Fruit fly (Drosophila melanogaster) whole organism, embryonic: Measurements from ENCODE around the gene AGO2.

Experiments used
- Atf3 ChIP-seq: fragments of 200-800 bp; sonication (Bioruptor generic); optimal IDR thresholded peaks from 3 replicates; lab custom pipeline; 2016; ENCODE audit warnings: missing biosample characterization, missing genetic modification characterization
- CG12071 ChIP-seq: fragments of 200-800 bp; sonication (Bioruptor generic); optimal IDR thresholded peaks from 3 replicates; lab custom pipeline; 2018; ENCODE audit warnings: missing biosample characterization, mild to moderate bottlenecking, missing genetic modification characterization
- CG12391 ChIP-seq: fragments of 200-800 bp; sonication (Bioruptor generic); optimal IDR thresholded peaks from 3 replicates; lab custom pipeline; 2018; ENCODE audit warnings: missing biosample characterization, mild to moderate bottlenecking, missing genetic modification characterization, moderate library complexity
- CG13296 ChIP-seq: fragments of 200-800 bp; sonication (Bioruptor generic); optimal IDR thresholded peaks from 3 replicates; lab custom pipeline; 2018; ENCODE audit warnings: missing biosample characterization, mild to moderate bottlenecking, missing genetic modification characterization
- CG13424 ChIP-seq: fragments of 200-800 bp; sonication (Bioruptor generic); optimal IDR thresholded peaks from 2 replicates; lab custom pipeline; 2019; ENCODE audit warnings: missing biosample characterization, mild to moderate bottlenecking, missing genetic modification characterization, moderate library complexity
- CG15601 ChIP-seq: fragments of 200-800 bp; sonication (Bioruptor generic); optimal IDR thresholded peaks from 3 replicates; lab custom pipeline; 2019; ENCODE audit warnings: missing biosample characterization, mild to moderate bottlenecking, missing genetic modification characterization, moderate library complexity
- CG16863 ChIP-seq: fragments of 200-800 bp; sonication (Bioruptor generic); optimal IDR thresholded peaks from 3 replicates; lab custom pipeline; 2016; ENCODE audit warnings: missing biosample characterization, missing genetic modification characterization
- CG17186 ChIP-seq: fragments of 200-800 bp; sonication (Bioruptor generic); optimal IDR thresholded peaks from 3 replicates; lab custom pipeline; 2017; ENCODE audit warnings: missing biosample characterization, missing genetic modification reagents, missing genetic modification characterization
- CG2199 ChIP-seq: fragments of 200-800 bp; sonication (Bioruptor generic); IDR thresholded peaks from 3 replicates; pipeline ENCODE4 v1.3.6; 2022; ENCODE audit warnings: missing biosample characterization, missing genetic modification characterization
- CG31224 ChIP-seq: fragments of 200-800 bp; sonication (Bioruptor generic); IDR thresholded peaks from 2 replicates; pipeline ENCODE4 v1.3.6; 2022; ENCODE audit warnings: missing biosample characterization, missing genetic modification characterization
- CG31441 ChIP-seq: fragments of 200-800 bp; sonication (Bioruptor generic); IDR thresholded peaks from 2 replicates; pipeline ENCODE4 v1.3.6; 2022; ENCODE audit warnings: missing biosample characterization, missing genetic modification characterization
- CG6689 ChIP-seq: fragments of 200-800 bp; sonication (Bioruptor generic); IDR thresholded peaks from 2 replicates; pipeline ENCODE4 v1.3.6; 2022; ENCODE audit warnings: missing biosample characterization, missing genetic modification characterization
- CG7928 ChIP-seq: fragments of 200-800 bp; sonication (Bioruptor generic); optimal IDR thresholded peaks from 2 replicates; lab custom pipeline; 2017; ENCODE audit warnings: missing biosample characterization, mild to moderate bottlenecking, missing genetic modification characterization
- CG9727 ChIP-seq: fragments of 200-800 bp; sonication (Bioruptor generic); optimal IDR thresholded peaks from 3 replicates; lab custom pipeline; 2017; ENCODE audit warnings: missing biosample characterization, mild to moderate bottlenecking, missing genetic modification characterization
- Dfd ChIP-seq, 2 experiments: fragments of >200 bp; optimal IDR thresholded peaks; 2 replicates each; lab custom pipeline; 2017; ENCODE audit warnings: missing biosample characterization in 2 of 2, missing genetic modification characterization in 2 of 2
- Dip3 ChIP-seq: fragments of 200-800 bp; sonication (Bioruptor generic); optimal IDR thresholded peaks from 3 replicates; lab custom pipeline; 2016; ENCODE audit warnings: missing biosample characterization, missing genetic modification characterization
- ERR ChIP-seq: fragments of 200-800 bp; sonication (Bioruptor generic); optimal IDR thresholded peaks from 2 replicates; lab custom pipeline; 2016; ENCODE audit warnings: missing biosample characterization, missing genetic modification characterization
- GATAe ChIP-seq: fragments of 200-800 bp; sonication (Bioruptor generic); conservative IDR thresholded peaks from 2 replicates; pipeline ENCODE4 v1.3.6; 2022; ENCODE audit warnings: missing biosample characterization, missing genetic modification characterization
- Hr39 ChIP-seq: fragments of >200 bp; optimal IDR thresholded peaks from 2 replicates; lab custom pipeline; 2017
- Hsf ChIP-seq: fragments of 200-800 bp; sonication (Bioruptor generic); optimal IDR thresholded peaks from 3 replicates; lab custom pipeline; 2016; ENCODE audit warnings: missing biosample characterization, missing genetic modification characterization
- Med ChIP-seq: fragments of 200-800 bp; sonication (Bioruptor generic); peaks from one replicate; lab custom pipeline; 2016; ENCODE audit warnings: missing biosample characterization, missing genetic modification characterization, mild to moderate bottlenecking, inconsistent platforms, moderate library complexity
- NC2β ChIP-seq: fragments of 200-800 bp; sonication (Bioruptor generic); optimal IDR thresholded peaks from 2 replicates; lab custom pipeline; 2016; ENCODE audit warnings: missing biosample characterization, missing genetic modification characterization
- NFAT ChIP-seq: fragments of 200-800 bp; sonication (Bioruptor generic); IDR thresholded peaks from 2 replicates; pipeline ENCODE4 v1.3.6; 2022; ENCODE audit warnings: missing biosample characterization, missing genetic modification characterization
- Pdp1 ChIP-seq, 2 experiments: fragments of 200-800 bp; sonication (Bioruptor generic); optimal IDR thresholded peaks; 3 replicates each; lab custom pipeline; 2016; ENCODE audit warnings: missing biosample characterization in 2 of 2, missing genetic modification characterization in 2 of 2, mild to moderate bottlenecking in 1 of 2, moderate library complexity in 1 of 2
- Rx ChIP-seq: fragments of 200-800 bp; sonication (Bioruptor generic); IDR thresholded peaks from 2 replicates; pipeline ENCODE4 v1.3.6; 2022; ENCODE audit warnings: missing biosample characterization, missing genetic modification characterization
- Sox100B ChIP-seq: fragments of 200-800 bp; sonication (Bioruptor generic); optimal IDR thresholded peaks from 3 replicates; lab custom pipeline; 2018; ENCODE audit warnings: missing biosample characterization, mild to moderate bottlenecking, missing genetic modification characterization
- Usf ChIP-seq: fragments of 200-800 bp; sonication (Bioruptor generic); optimal IDR thresholded peaks from 2 replicates; lab custom pipeline; 2017; ENCODE audit warnings: missing genotype, missing biosample characterization, missing genetic modification characterization
- abd-A ChIP-seq: fragments of 200-800 bp; sonication (Bioruptor generic); optimal IDR thresholded peaks from 3 replicates; lab custom pipeline; 2019; ENCODE audit warnings: missing biosample characterization, mild to moderate bottlenecking, missing genetic modification characterization, moderate library complexity
- bigmax ChIP-seq: fragments of 200-800 bp; sonication (Bioruptor generic); optimal IDR thresholded peaks from 2 replicates; lab custom pipeline; 2018; ENCODE audit warnings: missing biosample characterization, mild to moderate bottlenecking, missing genetic modification characterization
- crol ChIP-seq: fragments of 200-800 bp; sonication (Bioruptor generic); IDR thresholded peaks from 2 replicates; pipeline ENCODE4 v1.3.6; 2022; ENCODE audit warnings: missing biosample characterization, missing genetic modification characterization
- crp ChIP-seq, 2 experiments: fragments of 200-800 bp; sonication (Bioruptor generic); optimal IDR thresholded peaks; 2 replicates in 1 of 2; 3 replicates in 1 of 2; lab custom pipeline; 2017; ENCODE audit warnings: missing biosample characterization in 2 of 2, missing genetic modification characterization in 2 of 2, mild to moderate bottlenecking in 1 of 2, moderate library complexity in 1 of 2
- cwo ChIP-seq: fragments of 200-800 bp; sonication (Bioruptor generic); optimal IDR thresholded peaks from 3 replicates; lab custom pipeline; 2017; ENCODE audit warnings: missing biosample characterization, missing genetic modification characterization, mild to moderate bottlenecking, moderate library complexity, missing genetic modification reagents
- en ChIP-seq: fragments of 200-800 bp; sonication (Bioruptor generic); optimal IDR thresholded peaks from 2 replicates; lab custom pipeline; 2016; ENCODE audit warnings: missing biosample characterization, missing genetic modification characterization
- gce ChIP-seq: fragments of 200-800 bp; sonication (Bioruptor generic); IDR thresholded peaks from 3 replicates; pipeline ENCODE4 v1.3.6; 2022; ENCODE audit warnings: missing biosample characterization, missing genetic modification characterization
- kah ChIP-seq: fragments of 200-800 bp; sonication (Bioruptor generic); optimal IDR thresholded peaks from 2 replicates; lab custom pipeline; 2018; ENCODE audit warnings: missing biosample characterization, mild to moderate bottlenecking, missing genetic modification characterization
- kni ChIP-seq: fragments of 200-800 bp; sonication (Bioruptor generic); optimal IDR thresholded peaks from 3 replicates; lab custom pipeline; 2017; ENCODE audit warnings: mild to moderate bottlenecking, missing biosample characterization, missing genetic modification reagents, missing genetic modification characterization
- lbe ChIP-seq: fragments of 200-800 bp; sonication (Bioruptor generic); optimal IDR thresholded peaks from 2 replicates; lab custom pipeline; 2016; ENCODE audit warnings: missing biosample characterization, mild to moderate bottlenecking, missing genetic modification characterization
- luna ChIP-seq: fragments of 200-800 bp; sonication (Bioruptor generic); optimal IDR thresholded peaks from 2 replicates; lab custom pipeline; 2016; ENCODE audit warnings: missing biosample characterization, missing genetic modification characterization
- maf-S ChIP-seq: fragments of 200-800 bp; sonication (Bioruptor generic); optimal IDR thresholded peaks from 2 replicates; lab custom pipeline; 2016; ENCODE audit warnings: missing biosample characterization, missing genetic modification characterization
- p53 ChIP-seq: fragments of 200-800 bp; sonication (Bioruptor generic); optimal IDR thresholded peaks from 2 replicates; lab custom pipeline; 2016; ENCODE audit warnings: missing biosample characterization, missing genetic modification characterization
- pros ChIP-seq: fragments of 200-800 bp; sonication (Bioruptor generic); optimal IDR thresholded peaks from 3 replicates; lab custom pipeline; 2019; ENCODE audit warnings: missing biosample characterization, mild to moderate bottlenecking, missing genetic modification characterization, moderate library complexity
- sens ChIP-seq: fragments of 200-800 bp; sonication (Bioruptor generic); peaks from one replicate; lab custom pipeline; 2016; ENCODE audit warnings: missing biosample characterization, missing genetic modification characterization
- slou ChIP-seq: fragments of 200-800 bp; sonication (Bioruptor generic); optimal IDR thresholded peaks from 3 replicates; lab custom pipeline; 2016; ENCODE audit warnings: missing biosample characterization, missing genetic modification characterization
- slp2 ChIP-seq: fragments of 200-800 bp; sonication (Bioruptor generic); optimal IDR thresholded peaks from 2 replicates; lab custom pipeline; 2016; ENCODE audit warnings: missing biosample characterization, missing genetic modification characterization
- sob ChIP-seq: fragments of 200-800 bp; sonication (Bioruptor generic); IDR thresholded peaks from 2 replicates; pipeline ENCODE4 v1.3.6; 2022; ENCODE audit warnings: missing biosample characterization, missing genetic modification characterization
- sqz ChIP-seq: fragments of 200-800 bp; sonication (Bioruptor generic); optimal IDR thresholded peaks from 3 replicates; lab custom pipeline; 2018; ENCODE audit warnings: missing biosample characterization, mild to moderate bottlenecking, missing genetic modification characterization
- tll ChIP-seq, 2 experiments: fragments of 200-800 bp in 1 of 2; fragments of >200 bp in 1 of 2; sonication (Bioruptor generic) in 1 of 2; optimal IDR thresholded peaks; 2 replicates each; lab custom pipeline; 2017 to 2019; ENCODE audit warnings: missing biosample characterization in 2 of 2, missing genetic modification characterization in 2 of 2, mild to moderate bottlenecking in 1 of 2, moderate library complexity in 1 of 2
- tna ChIP-seq: fragments of 200-800 bp; sonication (Bioruptor generic); IDR thresholded peaks from 2 replicates; pipeline ENCODE4 v1.3.6; 2022; ENCODE audit warnings: missing biosample characterization, missing genetic modification characterization; ENCODE audit not compliant: partially characterized antibody
- unpg ChIP-seq: fragments of 200-800 bp; sonication (Bioruptor generic); optimal IDR thresholded peaks from 3 replicates; lab custom pipeline; 2018; ENCODE audit warnings: missing biosample characterization, mild to moderate bottlenecking, missing genetic modification characterization, moderate library complexity
- vfl ChIP-seq: fragments of 200-800 bp; sonication (Bioruptor generic); optimal IDR thresholded peaks from 2 replicates; lab custom pipeline; 2016; ENCODE audit warnings: missing biosample characterization, missing genetic modification characterization
- vnd ChIP-seq: fragments of 200-800 bp; sonication (Bioruptor generic); IDR thresholded peaks from 3 replicates; pipeline ENCODE4 v1.3.6; 2022; ENCODE audit warnings: missing biosample characterization, missing genetic modification characterization; ENCODE audit not compliant: partially characterized antibody
- vvl ChIP-seq: fragments of 200-800 bp; sonication (Bioruptor generic); IDR thresholded peaks from 2 replicates; pipeline ENCODE4 v1.3.6; 2022; ENCODE audit warnings: missing biosample characterization, missing genetic modification characterization
- yki ChIP-seq: fragments of >200 bp; optimal IDR thresholded peaks from 3 replicates; lab custom pipeline; 2018

The AGO2 gene

DNA sequence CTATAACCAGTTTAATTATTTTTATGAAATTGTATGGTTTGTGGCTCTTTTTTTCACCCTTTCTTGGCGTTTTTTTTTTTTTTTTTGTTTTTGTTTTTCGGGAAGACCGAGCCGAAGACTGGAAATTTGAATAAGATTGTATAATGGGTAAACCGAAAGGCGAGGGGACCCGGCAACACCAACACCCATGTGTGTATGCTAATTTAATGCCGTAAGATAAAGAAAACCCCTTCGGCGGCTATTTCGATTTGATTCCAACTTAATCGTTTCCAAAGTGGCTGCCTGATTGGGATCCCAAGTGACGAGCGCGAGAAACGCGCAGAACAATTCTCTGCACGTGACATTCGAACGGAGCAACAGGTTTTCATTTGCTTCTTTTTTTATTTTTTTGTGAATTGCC, 10.4 kb upstream of the AGO2 start:
- TF ChIP-seq p53 (GFP tag; lab: Kevin White, UChicago) = no peak
- no peak for TF ChIP-seq crp (GFP tag; optimal IDR thresholded peaks at IDR 0.05; lab: Kevin White, UChicago)
- no peak for TF ChIP-seq tll (GFP tag; optimal IDR thresholded peaks at IDR 0.05; lab: Kevin White, UChicago)
- peak; percentile 55 for TF ChIP-seq abd-A (tag; lab: Kevin White, UChicago)
- no peak for TF ChIP-seq NFAT
- no peak for TF ChIP-seq CG16863 (GFP tag; lab: Kevin White, UChicago)
- TF ChIP-seq GATAe (GFP tag; lab: Robert Waterston, UW) = no peak
- TF ChIP-seq CG12071 (GFP tag; lab: Kevin White, UChicago) = no peak
- no peak for TF ChIP-seq vnd
- no peak for TF ChIP-seq NC2β
- peak; percentile 93 for TF ChIP-seq pros
- no peak for TF ChIP-seq CG13296 (GFP tag; lab: Kevin White, UChicago)
- no peak for TF ChIP-seq sob (GFP tag; lab: Robert Waterston, UW)
- no peak for TF ChIP-seq gce (GFP tag; lab: Robert Waterston, UW)
- no peak for TF ChIP-seq Rx (GFP tag; lab: Robert Waterston, UW)
- TF ChIP-seq Hr39 (lab: Kevin White, UChicago) = no peak
- no peak for TF ChIP-seq lbe (GFP tag; lab: Kevin White, UChicago)
- no peak for TF ChIP-seq slou (GFP tag; lab: Kevin White, UChicago)
- no peak for TF ChIP-seq CG9727 (GFP tag; lab: Kevin White, UChicago)
- no peak for TF ChIP-seq CG2199
- TF ChIP-seq vvl (GFP tag; lab: Robert Waterston, UW) = peak; percentile 91
- no peak for TF ChIP-seq CG13424 (tag; lab: Kevin White, UChicago)
- no peak for TF ChIP-seq slp2 (GFP tag; lab: Kevin White, UChicago)
- TF ChIP-seq CG17186 (GFP tag; lab: Kevin White, UChicago) = no peak
- TF ChIP-seq CG12391 (tag; lab: Kevin White, UChicago) = no peak
- no peak for TF ChIP-seq en
- no peak for TF ChIP-seq crol (GFP tag; lab: Robert Waterston, UW)
- no peak for TF ChIP-seq luna (GFP tag; lab: Kevin White, UChicago)
- no peak for TF ChIP-seq Med (GFP tag; lab: Kevin White, UChicago)
- peak; percentile 10 for TF ChIP-seq kni (GFP tag; lab: Kevin White, UChicago)
- TF ChIP-seq Atf3 = no peak
- TF ChIP-seq Sox100B (GFP tag; lab: Kevin White, UChicago) = no peak
- TF ChIP-seq ERR (GFP tag; lab: Kevin White, UChicago) = no peak
- TF ChIP-seq vfl (GFP tag; lab: Kevin White, UChicago) = no peak
- TF ChIP-seq Dip3 = no peak
- no peak for TF ChIP-seq CG31441
- no peak for TF ChIP-seq yki (lab: Kevin White, UChicago)
- no peak for TF ChIP-seq Dfd (GFP tag; optimal IDR thresholded peaks at IDR 0.05; lab: Kevin White, UChicago)
- TF ChIP-seq bigmax (GFP tag; lab: Kevin White, UChicago) = no peak
- no peak for TF ChIP-seq CG6689 (GFP tag; lab: Robert Waterston, UW)
- TF ChIP-seq unpg (GFP tag; lab: Kevin White, UChicago) = no peak
- peak; percentile 62 for TF ChIP-seq cwo
- no peak for TF ChIP-seq Hsf (GFP tag; lab: Kevin White, UChicago)
- TF ChIP-seq maf-S (GFP tag; lab: Kevin White, UChicago) = no peak
- no peak for TF ChIP-seq kah (GFP tag; lab: Kevin White, UChicago)
- no peak for TF ChIP-seq CG7928 (GFP tag; lab: Kevin White, UChicago)
- no peak for TF ChIP-seq Usf
- TF ChIP-seq sqz (GFP tag; lab: Kevin White, UChicago) = peak; percentile 62
- no peak for TF ChIP-seq CG31224 (GFP tag; lab: Robert Waterston, UW)
- peak in 1 of 2 experiments; percentile 76 for TF ChIP-seq Pdp1 (GFP tag; optimal IDR thresholded peaks at IDR 0.05; lab: Kevin White, UChicago)
- no peak for TF ChIP-seq tna (GFP tag; lab: Robert Waterston, UW)
- TF ChIP-seq sens (GFP tag; lab: Kevin White, UChicago) = peak; percentile 16
- TF ChIP-seq CG15601 = no peak
